Fruit fly (Drosophila melanogaster): ENCODE results near the gene CG7215.

Gene CG7215

dm6 chr3R:18164052-18164722 is 2.9 kb downstream of the CG7215 start, which contains the start of the genes CG7218 and Cbp20 (continued):
- no peak for TF ChIP-seq CG9876 (GFP tag; optimal IDR thresholded peaks at IDR 0.05)
- peak; percentile 69 for TF ChIP-seq ato (GFP tag; IDR thresholded peaks at IDR 0.05; ENCODE audit: partially characterized antibody)
- peak; percentile 32 for TF ChIP-seq fu2 (GFP tag; optimal IDR thresholded peaks at IDR 0.05)
- TF ChIP-seq onecut (GFP tag; IDR thresholded peaks at IDR 0.05) = peak; percentile 47; the same call in 1 of the 2 replicates
- TF ChIP-seq corto (GFP tag; optimal IDR thresholded peaks at IDR 0.05) = no peak
- peak; percentile 9 for TF ChIP-seq CG3163 (GFP tag; optimal IDR thresholded peaks at IDR 0.05)
- peak; percentile 47 for TF ChIP-seq CG4328 (GFP tag; optimal IDR thresholded peaks at IDR 0.05)
- 0 out of 3 replicates have a peak, but pooled peaks have one; percentile 28 for TF ChIP-seq CG7357 (GFP tag; IDR thresholded peaks at IDR 0.05)
- no peak for TF ChIP-seq usp (GFP tag; optimal IDR thresholded peaks at IDR 0.05)
- peak; percentile 82 for TF ChIP-seq lab (GFP tag; optimal IDR thresholded peaks at IDR 0.05)
- TF ChIP-seq sqz (GFP tag; optimal IDR thresholded peaks at IDR 0.05) = no peak
- TF ChIP-seq CG7556 (GFP tag; optimal IDR thresholded peaks at IDR 0.05) = peak; percentile 56
- TF ChIP-seq fru (optimal IDR thresholded peaks at IDR 0.05) = no peak
- TF ChIP-seq ken (GFP tag; IDR thresholded peaks at IDR 0.05) = peak; percentile 84
- peak; percentile 60; the same call in 1 of the 2 replicates for TF ChIP-seq CG11085 (GFP tag; IDR thresholded peaks at IDR 0.05)
- TF ChIP-seq CG3726 (GFP tag; IDR thresholded peaks at IDR 0.05) = no peak
- TF ChIP-seq CG9817 (tag; optimal IDR thresholded peaks at IDR 0.05) = peak; percentile 69
- peak; percentile 91 for TF ChIP-seq Gug (GFP tag; IDR thresholded peaks at IDR 0.05)
- no peak for TF ChIP-seq CG6765 (GFP tag; optimal IDR thresholded peaks at IDR 0.05)
- TF ChIP-seq CG9932 (GFP tag; IDR thresholded peaks at IDR 0.05) = peak; percentile 95
- peak; percentile 38 for TF ChIP-seq Sin3A (optimal IDR thresholded peaks at IDR 0.05)
- peak; percentile 84 for TF ChIP-seq Xbp1 (GFP tag; optimal IDR thresholded peaks at IDR 0.05)
- peak; percentile 76 for TF ChIP-seq hbn (GFP tag; IDR thresholded peaks at IDR 0.05; ENCODE audit: partially characterized antibody)
- TF ChIP-seq h (optimal IDR thresholded peaks at IDR 0.05) = no peak
- no peak for TF ChIP-seq CG1792 (GFP tag; optimal IDR thresholded peaks at IDR 0.05)
- peak; percentile 44 for TF ChIP-seq slou (GFP tag; optimal IDR thresholded peaks at IDR 0.05)
- no peak for TF ChIP-seq Asciz (GFP tag; optimal IDR thresholded peaks at IDR 0.05)
- TF ChIP-seq kah (GFP tag; optimal IDR thresholded peaks at IDR 0.05) = no peak
- TF ChIP-seq CG13123 (GFP tag; optimal IDR thresholded peaks at IDR 0.05) = peak; percentile 65
- TF ChIP-seq kay (GFP tag; optimal IDR thresholded peaks at IDR 0.05) = peak; percentile 44
- peak; percentile 69 for TF ChIP-seq CG12769 (tag; optimal IDR thresholded peaks at IDR 0.05)
- TF ChIP-seq HHEX (GFP tag; optimal IDR thresholded peaks at IDR 0.05) = peak; percentile 12
- peak; percentile 52 for TF ChIP-seq CG10979 (tag; optimal IDR thresholded peaks at IDR 0.05)
- TF ChIP-seq CG43689 (GFP tag; IDR thresholded peaks at IDR 0.05) = no peak
- TF ChIP-seq Nf-YB (GFP tag; optimal IDR thresholded peaks at IDR 0.05) = peak; percentile 48
- no peak for TF ChIP-seq lov (optimal IDR thresholded peaks at IDR 0.05)
- TF ChIP-seq lov (GFP tag; IDR thresholded peaks at IDR 0.05) = no peak
- peak; percentile 20 for TF ChIP-seq tx (GFP tag; optimal IDR thresholded peaks at IDR 0.05)
- peak; percentile 50 for TF ChIP-seq CG8944 (GFP tag; optimal IDR thresholded peaks at IDR 0.05)
- peak; percentile 70; the same call in 2 of the 3 replicates for TF ChIP-seq Opbp (GFP tag; IDR thresholded peaks at IDR 0.05; ENCODE audit: partially characterized antibody)
- peak; percentile 97 for TF ChIP-seq CG3995 (GFP tag; optimal IDR thresholded peaks at IDR 0.05)
- peak; percentile 75 for TF ChIP-seq vfl (GFP tag; optimal IDR thresholded peaks at IDR 0.05)
- TF ChIP-seq stc (GFP tag; IDR thresholded peaks at IDR 0.05) = no peak
- peak; percentile 78 for TF ChIP-seq ranshi (GFP tag; IDR thresholded peaks at IDR 0.05)
- TF ChIP-seq CG10147 (GFP tag; optimal IDR thresholded peaks at IDR 0.05) = peak; percentile 56
- TF ChIP-seq ara (GFP tag; IDR thresholded peaks at IDR 0.05) = 0 out of 2 replicates have a peak, but pooled peaks have one; percentile 22
- no peak for TF ChIP-seq Dip2 (GFP tag; IDR thresholded peaks at IDR 0.05)
- TF ChIP-seq Mad (GFP tag; optimal IDR thresholded peaks at IDR 0.05) = peak; percentile 14
- no peak for TF ChIP-seq wek (GFP tag; optimal IDR thresholded peaks at IDR 0.05)
- peak; percentile 36 for TF ChIP-seq dmrt11E (tag; optimal IDR thresholded peaks at IDR 0.05)
- TF ChIP-seq eve (GFP tag; optimal IDR thresholded peaks at IDR 0.05) = no peak
